Fruit fly (Drosophila melanogaster): ENCODE results near the gene Tb.
A peak's percentile ranks its signal among the peaks of the same experiment; 100 is the strongest.

Tb gene

dm6 chr3R:26671525-26672132, 15.4 kb downstream of the Tb start (continued):
- no peak for TF ChIP-seq CG5180 (GFP tag; optimal IDR thresholded peaks at IDR 0.05)
- 0 out of 3 replicates have a peak, but pooled peaks have one; percentile 30 for TF ChIP-seq row (GFP tag; IDR thresholded peaks at IDR 0.05)
- TF ChIP-seq Chrac-16 (GFP tag; optimal IDR thresholded peaks at IDR 0.05): no peak
- peak; percentile 6 for TF ChIP-seq CG9817 (tag; optimal IDR thresholded peaks at IDR 0.05)
- TF ChIP-seq CG15269 (tag; optimal IDR thresholded peaks at IDR 0.05): no peak
- no peak for TF ChIP-seq ac (GFP tag; optimal IDR thresholded peaks at IDR 0.05)
- TF ChIP-seq CG3407 (GFP tag; optimal IDR thresholded peaks at IDR 0.05): no peak
- TF ChIP-seq Bteb2 (GFP tag; optimal IDR thresholded peaks at IDR 0.05): no peak
- peak; percentile 3 for TF ChIP-seq gro (GFP tag; optimal IDR thresholded peaks at IDR 0.05)
- TF ChIP-seq caup (GFP tag; optimal IDR thresholded peaks at IDR 0.05; ENCODE audit: severe bottlenecking): peak; percentile 11
- TF ChIP-seq HHEX (GFP tag; optimal IDR thresholded peaks at IDR 0.05): peak; percentile 12
- no peak for TF ChIP-seq seq (GFP tag; IDR thresholded peaks at IDR 0.05)
- TF ChIP-seq CG8944 (GFP tag; optimal IDR thresholded peaks at IDR 0.05): no peak
- TF ChIP-seq Blimp-1 (GFP tag; optimal IDR thresholded peaks at IDR 0.05): no peak
- TF ChIP-seq slp2 (GFP tag; optimal IDR thresholded peaks at IDR 0.05): no peak
- TF ChIP-seq CG2129 (GFP tag; IDR thresholded peaks at IDR 0.05; ENCODE audit: partially characterized antibody): no peak
- no peak for TF ChIP-seq TFAM (GFP tag; optimal IDR thresholded peaks at IDR 0.05)
- TF ChIP-seq CG7372 (GFP tag; IDR thresholded peaks at IDR 0.05): no peak
- peak; percentile 37 for TF ChIP-seq dmrt99B (tag; optimal IDR thresholded peaks at IDR 0.05)
- no peak for TF ChIP-seq CG16815 (GFP tag; optimal IDR thresholded peaks at IDR 0.05)
- TF ChIP-seq ewg (GFP tag; optimal IDR thresholded peaks at IDR 0.05): no peak
- no peak for TF ChIP-seq stwl (tag; optimal IDR thresholded peaks at IDR 0.05)
- TF ChIP-seq CG9609 (GFP tag; optimal IDR thresholded peaks at IDR 0.05): no peak
- TF ChIP-seq CG12104 (GFP tag; optimal IDR thresholded peaks at IDR 0.05): no peak
- TF ChIP-seq CG1792 (GFP tag; optimal IDR thresholded peaks at IDR 0.05): no peak
- TF ChIP-seq CG18476 (GFP tag; optimal IDR thresholded peaks at IDR 0.05): no peak
- peak; percentile 63 for TF ChIP-seq abd-A (tag; optimal IDR thresholded peaks at IDR 0.05)
- no peak for TF ChIP-seq bab2 (GFP tag; optimal IDR thresholded peaks at IDR 0.05)
- no peak for TF ChIP-seq CG8359 (GFP tag; optimal IDR thresholded peaks at IDR 0.05; ENCODE audit: borderline replicate concordance)
- peak; percentile 41 for TF ChIP-seq gem (tag; optimal IDR thresholded peaks at IDR 0.05)
- TF ChIP-seq CG2678 (tag; optimal IDR thresholded peaks at IDR 0.05): peak; percentile 66
- no peak for TF ChIP-seq CG34376 (GFP tag; optimal IDR thresholded peaks at IDR 0.05)
- no peak for TF ChIP-seq Ets97D (GFP tag; optimal IDR thresholded peaks at IDR 0.05)
- TF ChIP-seq Hand (GFP tag; optimal IDR thresholded peaks at IDR 0.05): peak; percentile 27
- no peak for TF ChIP-seq CG42726 (GFP tag; IDR thresholded peaks at IDR 0.05; ENCODE audit: partially characterized antibody)
- TF ChIP-seq maf-S (GFP tag; optimal IDR thresholded peaks at IDR 0.05): no peak
- TF ChIP-seq HLH3B (GFP tag; IDR thresholded peaks at IDR 0.05): no peak
- TF ChIP-seq sr (GFP tag; IDR thresholded peaks at IDR 0.05): no peak
- no peak for TF ChIP-seq CG12942 (GFP tag; optimal IDR thresholded peaks at IDR 0.05)
- TF ChIP-seq zf30C (GFP tag; optimal IDR thresholded peaks at IDR 0.05): no peak
- peak; percentile 13 for TF ChIP-seq Sox100B (GFP tag; optimal IDR thresholded peaks at IDR 0.05)
- peak; percentile 73 for TF ChIP-seq CG18599 (GFP tag; optimal IDR thresholded peaks at IDR 0.05)
- no peak for TF ChIP-seq Hr39 (optimal IDR thresholded peaks at IDR 0.05)
- TF ChIP-seq lola (GFP tag; optimal IDR thresholded peaks at IDR 0.05): no peak
- no peak for TF ChIP-seq CG4282 (GFP tag; optimal IDR thresholded peaks at IDR 0.05)
- no peak for TF ChIP-seq gsb (GFP tag; IDR thresholded peaks at IDR 0.05)
- TF ChIP-seq Lhr (GFP tag; optimal IDR thresholded peaks at IDR 0.05): no peak
- no peak for TF ChIP-seq CG14050 (GFP tag; IDR thresholded peaks at IDR 0.05)
- TF ChIP-seq Hr78 (GFP tag; optimal IDR thresholded peaks at IDR 0.05): no peak

All from whole organism, embryonic.